Worm (Caenorhabditis elegans) whole organism, midembryonic: ENCODE measurements around the gene F47B7.4.

ENCODE experiments used
- T22C8.4 ChIP-seq: fragments of 200-800 bp; sonication (Bioruptor generic); IDR thresholded peaks from 2 replicates; pipeline ENCODE4 v1.3.6; 2022; ENCODE audit warnings: missing genetic modification characterization, missing compliant biosample characterization
- cog-1 ChIP-seq: sonication (generic microtip); optimal IDR thresholded peaks from 2 replicates; lab custom pipeline; 2016; ENCODE audit warnings: missing genetic modification characterization, missing compliant biosample characterization
- flt-1 ChIP-seq: fragments of 200-800 bp; sonication (Bioruptor generic); IDR thresholded peaks from 2 replicates; pipeline ENCODE4 v1.3.6; 2022; ENCODE audit warnings: missing genetic modification characterization, missing compliant biosample characterization
- klf-2 ChIP-seq: fragments of 200-800 bp; sonication (Bioruptor generic); conservative IDR thresholded peaks from 2 replicates; pipeline ENCODE4 v1.3.6; 2022; ENCODE audit warnings: missing genetic modification reagents, missing genetic modification characterization, missing compliant biosample characterization
- med-1 ChIP-seq: sonication (generic microtip); optimal IDR thresholded peaks from 2 replicates; lab custom pipeline; 2017; ENCODE audit warnings: missing genetic modification characterization, mild to moderate bottlenecking, missing compliant biosample characterization, antibody characterized with exemption, missing genetic modification reagents; ENCODE audit not compliant: insufficient read depth
- ref-1 ChIP-seq: fragments of 200-800 bp; sonication (Bioruptor generic); conservative IDR thresholded peaks from 2 replicates; pipeline ENCODE4 v1.3.6; 2022; ENCODE audit warnings: missing genetic modification reagents, missing genetic modification characterization, missing compliant biosample characterization
- tab-1 ChIP-seq: fragments of 200-800 bp; sonication (Bioruptor generic); IDR thresholded peaks from 2 replicates; pipeline ENCODE4 v1.3.6; 2022; ENCODE audit warnings: missing genetic modification characterization, missing compliant biosample characterization
- ztf-23 ChIP-seq: fragments of 200-800 bp; sonication (Bioruptor generic); IDR thresholded peaks from 2 replicates; pipeline ENCODE4 v1.3.6; 2022; ENCODE audit warnings: missing genetic modification reagents, missing genetic modification characterization, missing compliant biosample characterization
- ztf-29 ChIP-seq: fragments of 200-800 bp; sonication (Bioruptor generic); IDR thresholded peaks from 2 replicates; pipeline ENCODE4 v1.3.6; 2022; ENCODE audit warnings: missing genetic modification reagents, missing genetic modification characterization, missing compliant biosample characterization

DNA sequence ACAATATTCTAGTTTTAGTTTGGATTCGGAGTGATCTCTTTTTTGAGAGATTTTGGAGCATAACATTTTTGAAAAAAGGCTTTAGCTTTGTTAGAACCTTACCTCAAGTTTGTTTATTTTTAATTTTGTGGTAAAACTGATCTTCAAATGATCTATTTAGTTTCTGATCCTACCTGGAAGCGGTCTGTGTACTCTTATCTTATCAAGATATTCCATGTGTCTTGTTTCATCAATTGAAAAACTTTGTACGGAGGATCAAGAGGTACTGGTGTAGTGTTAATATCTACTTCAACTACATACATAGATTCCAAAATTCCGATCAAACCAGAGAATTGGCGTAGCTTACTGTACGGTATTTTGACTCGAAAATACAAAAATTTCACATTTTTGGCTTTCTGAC, 10.7 kb downstream of the F47B7.4 start:
- TF ChIP-seq med-1 (GFP tag; lab: Kevin White, UChicago), result no peak
- no peak for TF ChIP-seq flt-1 (GFP tag; lab: Robert Waterston, UW)
- TF ChIP-seq T22C8.4 (GFP tag; lab: Robert Waterston, UW), result no peak
- TF ChIP-seq cog-1 (tag; lab: Kevin White, UChicago), result no peak
- no peak for TF ChIP-seq ref-1
- no peak for TF ChIP-seq klf-2 (GFP tag; lab: Robert Waterston, UW)
- no peak for TF ChIP-seq tab-1 (GFP tag; lab: Robert Waterston, UW)
- no peak for TF ChIP-seq ztf-29 (GFP tag; lab: Robert Waterston, UW)
- no peak for TF ChIP-seq ztf-23 (GFP tag; lab: Robert Waterston, UW)
